Fruit fly (Drosophila melanogaster) whole organism, embryonic: ENCODE measurements around the gene CG6656.

Source experiments
- Atf-2 ChIP-seq: fragments of 200-800 bp; sonication (Bioruptor generic); optimal IDR thresholded peaks from 2 replicates; lab custom pipeline; 2016; ENCODE audit warnings: missing biosample characterization, missing genetic modification characterization
- B-H2 ChIP-seq: fragments of 200-800 bp; sonication (Bioruptor generic); optimal IDR thresholded peaks from 2 replicates; lab custom pipeline; 2018; ENCODE audit warnings: missing biosample characterization, mild to moderate bottlenecking, missing genetic modification characterization
- CG10366 ChIP-seq: fragments of 200-800 bp; sonication (Bioruptor generic); IDR thresholded peaks from 2 replicates; pipeline ENCODE4 v1.3.6; 2022; ENCODE audit warnings: missing biosample characterization, missing genetic modification characterization
- CG11093 ChIP-seq: fragments of 200-800 bp; sonication (Bioruptor generic); IDR thresholded peaks from 3 replicates; pipeline ENCODE4 v1.3.6; 2022; ENCODE audit warnings: missing biosample characterization, missing genetic modification characterization
- CG11723 ChIP-seq: fragments of 200-800 bp; sonication (Bioruptor generic); optimal IDR thresholded peaks from 2 replicates; lab custom pipeline; 2017; ENCODE audit warnings: missing biosample characterization, mild to moderate bottlenecking, missing genetic modification characterization
- CG12071 ChIP-seq: fragments of 200-800 bp; sonication (Bioruptor generic); optimal IDR thresholded peaks from 3 replicates; lab custom pipeline; 2018; ENCODE audit warnings: missing biosample characterization, mild to moderate bottlenecking, missing genetic modification characterization
- CG12104 ChIP-seq: fragments of 200-800 bp; sonication (Bioruptor generic); optimal IDR thresholded peaks from 3 replicates; lab custom pipeline; 2016; ENCODE audit warnings: missing biosample characterization, missing genetic modification characterization
- CG1602 ChIP-seq: fragments of 200-800 bp; sonication (Bioruptor generic); optimal IDR thresholded peaks from 3 replicates; lab custom pipeline; 2016; ENCODE audit warnings: missing biosample characterization, missing genetic modification characterization
- CG16863 ChIP-seq: fragments of 200-800 bp; sonication (Bioruptor generic); optimal IDR thresholded peaks from 3 replicates; lab custom pipeline; 2016; ENCODE audit warnings: missing biosample characterization, missing genetic modification characterization
- CG17359 ChIP-seq: fragments of 200-800 bp; sonication (Bioruptor generic); optimal IDR thresholded peaks from 3 replicates; lab custom pipeline; 2018; ENCODE audit warnings: missing biosample characterization, mild to moderate bottlenecking, missing genetic modification characterization, moderate library complexity
- CG17385 ChIP-seq: fragments of 200-800 bp; sonication (Bioruptor generic); optimal IDR thresholded peaks from 3 replicates; lab custom pipeline; 2018; ENCODE audit warnings: missing biosample characterization, mild to moderate bottlenecking, missing genetic modification characterization
- CG18764 ChIP-seq: fragments of 200-800 bp; sonication (Bioruptor generic); optimal IDR thresholded peaks from 3 replicates; lab custom pipeline; 2016; ENCODE audit warnings: missing biosample characterization, missing genetic modification characterization
- CG2202 ChIP-seq: fragments of 200-800 bp; sonication (Bioruptor generic); optimal IDR thresholded peaks from 2 replicates; lab custom pipeline; 2018; ENCODE audit warnings: missing biosample characterization, mild to moderate bottlenecking, missing genetic modification characterization
- CG30020 ChIP-seq: fragments of 200-800 bp; optimal IDR thresholded peaks from 2 replicates; lab custom pipeline; 2019; ENCODE audit warnings: missing biosample characterization, mild to moderate bottlenecking, missing genetic modification characterization, moderate library complexity
- CG31441 ChIP-seq: fragments of 200-800 bp; sonication (Bioruptor generic); IDR thresholded peaks from 2 replicates; pipeline ENCODE4 v1.3.6; 2022; ENCODE audit warnings: missing biosample characterization, missing genetic modification characterization
- CG34422 ChIP-seq: fragments of 200-800 bp; sonication (Bioruptor generic); IDR thresholded peaks from 3 replicates; pipeline ENCODE4 v1.3.6; 2022; ENCODE audit warnings: missing biosample characterization, missing genetic modification characterization
- CG42726 ChIP-seq: fragments of 200-800 bp; sonication (Bioruptor generic); IDR thresholded peaks from 2 replicates; pipeline ENCODE4 v1.3.6; 2022; ENCODE audit warnings: missing biosample characterization, missing genetic modification characterization; ENCODE audit not compliant: partially characterized antibody
- CG4328 ChIP-seq: fragments of 200-800 bp; sonication (Bioruptor generic); optimal IDR thresholded peaks from 3 replicates; lab custom pipeline; 2017; ENCODE audit warnings: missing biosample characterization, missing genetic modification reagents, missing genetic modification characterization
- CG4820 ChIP-seq: fragments of 200-800 bp; sonication (Bioruptor generic); optimal IDR thresholded peaks from 3 replicates; lab custom pipeline; 2016; ENCODE audit warnings: missing biosample characterization, missing genetic modification characterization
- CG5953 ChIP-seq: fragments of 200-800 bp; sonication (Bioruptor generic); IDR thresholded peaks from 2 replicates; pipeline ENCODE4 v1.3.6; 2022; ENCODE audit warnings: missing biosample characterization, missing genetic modification characterization
- CG6175 ChIP-seq: fragments of 200-800 bp; sonication (Bioruptor generic); IDR thresholded peaks from 3 replicates; pipeline ENCODE4 v1.3.6; 2022; ENCODE audit warnings: missing biosample characterization, missing genetic modification characterization
- CoRest ChIP-seq: fragments of 200-800 bp; sonication (Bioruptor generic); optimal IDR thresholded peaks from 3 replicates; lab custom pipeline; 2018; ENCODE audit warnings: missing biosample characterization, mild to moderate bottlenecking, missing genetic modification characterization, moderate library complexity
- CrebB ChIP-seq: fragments of 200-800 bp; sonication (Bioruptor generic); optimal IDR thresholded peaks from 3 replicates; lab custom pipeline; 2018; ENCODE audit warnings: missing biosample characterization, mild to moderate bottlenecking, missing genetic modification characterization
- Dek ChIP-seq: fragments of 200-800 bp; sonication (Bioruptor generic); optimal IDR thresholded peaks from 3 replicates; lab custom pipeline; 2019; ENCODE audit warnings: missing biosample characterization, mild to moderate bottlenecking, missing genetic modification characterization, moderate library complexity
- Dip2 ChIP-seq: fragments of 200-800 bp; sonication (Bioruptor generic); IDR thresholded peaks from 2 replicates; pipeline ENCODE4 v1.3.6; 2022; ENCODE audit warnings: missing biosample characterization, missing genetic modification characterization
- Drgx ChIP-seq: fragments of 200-800 bp; sonication (Bioruptor generic); IDR thresholded peaks from 2 replicates; pipeline ENCODE4 v1.3.6; 2022; ENCODE audit warnings: missing biosample characterization, missing genetic modification characterization
- ERR ChIP-seq: fragments of 200-800 bp; sonication (Bioruptor generic); optimal IDR thresholded peaks from 2 replicates; lab custom pipeline; 2016; ENCODE audit warnings: missing biosample characterization, missing genetic modification characterization
- HLH3B ChIP-seq: fragments of 200-800 bp; sonication (Bioruptor generic); IDR thresholded peaks from 2 replicates; pipeline ENCODE4 v1.3.6; 2022; ENCODE audit warnings: missing biosample characterization, missing genetic modification characterization
- Hsf ChIP-seq: fragments of 200-800 bp; sonication (Bioruptor generic); optimal IDR thresholded peaks from 3 replicates; lab custom pipeline; 2016; ENCODE audit warnings: missing biosample characterization, missing genetic modification characterization
- Nf-YB ChIP-seq: fragments of 200-800 bp; sonication (Bioruptor generic); optimal IDR thresholded peaks from 3 replicates; lab custom pipeline; 2019; ENCODE audit warnings: missing biosample characterization, mild to moderate bottlenecking, missing genetic modification characterization, moderate library complexity
- Sox100B ChIP-seq: fragments of 200-800 bp; sonication (Bioruptor generic); optimal IDR thresholded peaks from 3 replicates; lab custom pipeline; 2018; ENCODE audit warnings: missing biosample characterization, mild to moderate bottlenecking, missing genetic modification characterization
- Trl ChIP-seq, 3 experiments: fragments of >200 bp in 2 of 3; fragments of 200-800 bp in 1 of 3; sonication (Bioruptor generic) in 1 of 3; optimal IDR thresholded peaks; 2 replicates in 1 of 3; 3 replicates in 2 of 3; lab custom pipeline; 2016 to 2017; ENCODE audit warnings: missing biosample characterization in 1 of 3, missing genetic modification characterization in 1 of 3
- Xbp1 ChIP-seq: fragments of 200-800 bp; sonication (Bioruptor generic); optimal IDR thresholded peaks from 3 replicates; lab custom pipeline; 2016; ENCODE audit warnings: missing biosample characterization, mild to moderate bottlenecking, missing genetic modification characterization
- amos ChIP-seq: fragments of 200-800 bp; sonication (Bioruptor generic); IDR thresholded peaks from 2 replicates; pipeline ENCODE4 v1.3.6; 2022; ENCODE audit warnings: missing biosample characterization, missing genetic modification characterization; ENCODE audit not compliant: partially characterized antibody
- ara ChIP-seq: fragments of 200-800 bp; sonication (Bioruptor generic); IDR thresholded peaks from 2 replicates; pipeline ENCODE4 v1.3.6; 2022; ENCODE audit warnings: missing biosample characterization, missing genetic modification characterization
- br ChIP-seq: fragments of >200 bp; optimal IDR thresholded peaks from 2 replicates; lab custom pipeline; 2017
- btn ChIP-seq: fragments of 200-800 bp; sonication (Bioruptor generic); optimal IDR thresholded peaks from 2 replicates; lab custom pipeline; 2016; ENCODE audit warnings: missing biosample characterization, missing genetic modification characterization
- gce ChIP-seq: fragments of 200-800 bp; sonication (Bioruptor generic); IDR thresholded peaks from 3 replicates; pipeline ENCODE4 v1.3.6; 2022; ENCODE audit warnings: missing biosample characterization, missing genetic modification characterization
- gsb-n ChIP-seq: fragments of 200-800 bp; sonication (Bioruptor generic); optimal IDR thresholded peaks from 3 replicates; lab custom pipeline; 2018; ENCODE audit warnings: missing biosample characterization, mild to moderate bottlenecking, missing genetic modification characterization
- inv ChIP-seq: fragments of 200-800 bp; sonication (Bioruptor generic); IDR thresholded peaks from 2 replicates; pipeline ENCODE4 v1.3.6; 2022; ENCODE audit warnings: missing biosample characterization, missing genetic modification characterization; ENCODE audit not compliant: partially characterized antibody
- lbe ChIP-seq: fragments of 200-800 bp; sonication (Bioruptor generic); optimal IDR thresholded peaks from 2 replicates; lab custom pipeline; 2016; ENCODE audit warnings: missing biosample characterization, mild to moderate bottlenecking, missing genetic modification characterization
- nmo ChIP-seq: fragments of 200-800 bp; sonication (Bioruptor generic); optimal IDR thresholded peaks from 2 replicates; lab custom pipeline; 2018; ENCODE audit warnings: missing biosample characterization, mild to moderate bottlenecking, missing genetic modification characterization, moderate library complexity
- odd ChIP-seq: fragments of 200-800 bp; sonication (Bioruptor generic); optimal IDR thresholded peaks from 2 replicates; lab custom pipeline; 2017; ENCODE audit warnings: missing biosample characterization, mild to moderate bottlenecking, missing genetic modification characterization
- pb ChIP-seq: fragments of 200-800 bp; sonication (Bioruptor generic); optimal IDR thresholded peaks from 3 replicates; lab custom pipeline; 2016; ENCODE audit warnings: missing biosample characterization, missing genetic modification characterization
- phol ChIP-seq: fragments of 200-800 bp; sonication (Bioruptor generic); optimal IDR thresholded peaks from 3 replicates; lab custom pipeline; 2018; ENCODE audit warnings: missing biosample characterization, mild to moderate bottlenecking, missing genetic modification characterization, moderate library complexity
- pnt ChIP-seq: fragments of 200-800 bp; sonication (Bioruptor generic); optimal IDR thresholded peaks from 3 replicates; lab custom pipeline; 2016; ENCODE audit warnings: missing biosample characterization, missing genetic modification characterization
- sr ChIP-seq: fragments of 200-800 bp; sonication (Bioruptor generic); IDR thresholded peaks from 3 replicates; pipeline ENCODE4 v1.3.6; 2022; ENCODE audit warnings: missing biosample characterization, missing genetic modification characterization
- tna ChIP-seq: fragments of 200-800 bp; sonication (Bioruptor generic); IDR thresholded peaks from 2 replicates; pipeline ENCODE4 v1.3.6; 2022; ENCODE audit warnings: missing biosample characterization, missing genetic modification characterization; ENCODE audit not compliant: partially characterized antibody
- vnd ChIP-seq: fragments of 200-800 bp; sonication (Bioruptor generic); IDR thresholded peaks from 3 replicates; pipeline ENCODE4 v1.3.6; 2022; ENCODE audit warnings: missing biosample characterization, missing genetic modification characterization; ENCODE audit not compliant: partially characterized antibody
- wek ChIP-seq: fragments of 200-800 bp; sonication (Bioruptor generic); optimal IDR thresholded peaks from 3 replicates; lab custom pipeline; 2018; ENCODE audit warnings: missing biosample characterization, mild to moderate bottlenecking, missing genetic modification characterization, moderate library complexity
- wor ChIP-seq: fragments of 200-800 bp; sonication (Bioruptor generic); IDR thresholded peaks from 2 replicates; pipeline ENCODE4 v1.3.6; 2022; ENCODE audit warnings: missing biosample characterization, missing genetic modification characterization
- yki ChIP-seq: fragments of >200 bp; optimal IDR thresholded peaks from 3 replicates; lab custom pipeline; 2018
- zf30C ChIP-seq: fragments of 200-800 bp; sonication (Bioruptor generic); optimal IDR thresholded peaks from 3 replicates; lab custom pipeline; 2018; ENCODE audit warnings: missing biosample characterization, mild to moderate bottlenecking, missing genetic modification characterization

CG6656 gene

dm6 chr3R:21864992-21865391 is 10.1 kb upstream of the CG6656 start, which contains the start of gene lsn (continued):
- TF ChIP-seq Atf-2 (GFP tag; lab: Kevin White, UChicago) (no peak), CG12104 (no peak), wor (GFP tag; lab: Robert Waterston, UW) (no peak), inv (no peak), phol (tag; lab: Kevin White, UChicago) (no peak), CG4328 (GFP tag; lab: Kevin White, UChicago) (no peak), CG2202 (tag; lab: Kevin White, UChicago) (peak; percentile 51), Sox100B (no peak), tna (no peak), CG18764 (GFP tag; lab: Kevin White, UChicago) (no peak), CG10366 (no peak), Hsf (GFP tag; lab: Kevin White, UChicago) (no peak), B-H2 (GFP tag; lab: Kevin White, UChicago) (no peak), Xbp1 (no peak), gsb-n (tag; lab: Kevin White, UChicago) (peak; percentile 63), CG4820 (no peak), Trl (optimal IDR thresholded peaks at IDR 0.05; lab: Kevin White, UChicago) (no peak), Trl (GFP tag; optimal IDR thresholded peaks at IDR 0.05; lab: Kevin White, UChicago) (no peak), yki (lab: Kevin White, UChicago) (no peak), gce (no peak), CG17385 (no peak), CG31441 (no peak), pb (GFP tag; lab: Kevin White, UChicago) (no peak), HLH3B (GFP tag; lab: Robert Waterston, UW) (no peak), CG5953 (GFP tag; lab: Robert Waterston, UW) (no peak), lbe (GFP tag; lab: Kevin White, UChicago) (peak; percentile 6), CG6175 (GFP tag; lab: Robert Waterston, UW) (no peak), Drgx (GFP tag; lab: Robert Waterston, UW) (no peak), CG42726 (GFP tag; lab: Robert Waterston, UW) (no peak), nmo (GFP tag; lab: Kevin White, UChicago) (no peak), CG17359 (tag; lab: Kevin White, UChicago) (no peak), Dek (tag; lab: Kevin White, UChicago) (no peak), CoRest (tag; lab: Kevin White, UChicago) (peak; percentile 32), zf30C (no peak), sr (GFP tag; lab: Robert Waterston, UW) (no peak), CrebB (tag; lab: Kevin White, UChicago) (peak; percentile 35), vnd (no peak), CG16863 (GFP tag; lab: Kevin White, UChicago) (no peak), btn (GFP tag; lab: Kevin White, UChicago) (no peak), CG30020 (no peak), br (lab: Kevin White, UChicago) (no peak), wek (GFP tag; lab: Kevin White, UChicago) (peak; percentile 46), pnt (GFP tag; lab: Kevin White, UChicago) (no peak), odd (GFP tag; lab: Kevin White, UChicago) (peak; percentile 38), CG34422 (GFP tag; lab: Robert Waterston, UW) (no peak), amos (GFP tag; lab: Robert Waterston, UW) (no peak), ara (no peak), CG12071 (GFP tag; lab: Kevin White, UChicago) (no peak), Dip2 (GFP tag; lab: Robert Waterston, UW) (no peak), CG1602 (GFP tag; lab: Kevin White, UChicago) (no peak), CG11723 (GFP tag; lab: Kevin White, UChicago) (no peak), Nf-YB (GFP tag; lab: Kevin White, UChicago) (peak; percentile 13), ERR (GFP tag; lab: Kevin White, UChicago) (no peak), CG11093 (GFP tag; lab: Robert Waterston, UW) (no peak)
